Worm (Caenorhabditis elegans): ENCODE measurements around the gene catp-2.

DNA sequence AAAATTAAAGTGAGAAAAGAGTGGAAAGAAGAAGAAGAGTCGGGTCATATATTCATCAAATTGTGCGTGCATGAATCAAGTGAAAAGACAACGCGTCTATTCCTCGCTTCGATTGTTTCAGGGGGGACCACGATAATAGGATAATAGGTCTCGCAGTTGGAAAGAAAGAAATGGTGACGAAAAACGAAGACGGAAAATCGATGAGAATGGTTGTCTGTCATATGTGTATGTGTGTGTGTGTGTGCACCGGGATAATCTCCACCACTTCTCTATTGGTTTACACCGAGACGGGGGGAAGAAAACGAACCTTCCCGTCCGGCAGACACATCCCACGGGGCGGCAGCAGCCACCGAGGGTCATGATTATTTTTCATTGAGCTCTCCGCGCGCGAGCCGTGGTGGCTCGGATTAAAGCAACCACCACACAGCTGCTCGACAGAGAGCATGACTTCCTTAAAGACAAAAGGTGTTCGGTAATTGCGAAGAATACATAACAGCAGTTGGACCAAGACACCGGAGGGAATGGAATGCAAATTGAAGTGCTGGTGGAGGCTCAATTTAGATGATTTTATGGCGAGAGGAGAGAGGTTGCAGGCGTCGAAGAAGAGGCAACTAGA is 29.6 kb downstream of the catp-2 start:
- TF ChIP-seq T22C8.4 (GFP tag; IDR thresholded peaks at IDR 0.05) (no peak), med-1 (GFP tag; optimal IDR thresholded peaks at IDR 0.05; ENCODE audit: insufficient read depth) (no peak)

All from whole organism, midembryonic.